Worm (Caenorhabditis elegans): Measurements from ENCODE around the gene bus-4.
"Not testable (repeated sequence)": the region's sequence is repeated elsewhere in the genome, so short reads cannot be mapped to it uniquely, and the experiment has no call there.

Gene bus-4

DNA sequence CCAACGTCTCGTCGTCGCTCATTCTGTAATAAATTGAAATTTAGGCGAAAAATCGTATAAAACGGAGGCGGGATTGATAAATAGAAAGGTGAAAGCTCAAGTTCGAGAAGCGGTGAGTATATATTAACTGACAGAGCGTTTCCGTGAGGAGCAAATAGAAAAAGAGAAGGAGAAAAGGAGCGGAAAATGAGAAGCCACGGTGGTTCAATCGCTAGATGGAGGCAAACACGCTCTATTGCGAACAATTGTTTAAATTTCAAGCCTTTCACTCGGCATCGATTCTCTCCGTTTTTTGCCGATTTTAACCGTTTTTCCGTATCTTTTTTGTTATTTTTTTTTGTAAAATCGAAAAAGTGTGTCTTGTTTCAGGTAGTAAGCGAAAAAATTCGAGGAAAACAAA, 27.7 kb downstream of the bus-4 start, which contains the start of gene miro-1:
Gene miro-1 (minus strand): TSS at position 23 of the 400 bp plus-strand sequence.
- TF ChIP-seq ham-2 (GFP tag; optimal IDR thresholded peaks at IDR 0.05); nhr-2 (tag; optimal IDR thresholded peaks at IDR 0.05); lin-13 (tag; optimal IDR thresholded peaks at IDR 0.05): not testable (repeated sequence)

ce11 chrIV:4720522-4720921, 32.5 kb downstream of the bus-4 start:
- peak; percentile 61 for TF ChIP-seq lsy-2 (tag; optimal IDR thresholded peaks at IDR 0.05)

ce11 chrIV:4723687-4724086, 35.6 kb downstream of the bus-4 start:
- TF ChIP-seq mab-5 (tag; optimal IDR thresholded peaks at IDR 0.05), result no peak
- TF ChIP-seq sem-2 (GFP tag; optimal IDR thresholded peaks at IDR 0.05), result no peak
- TF ChIP-seq elt-3 (tag; optimal IDR thresholded peaks at IDR 0.05), result no peak
- TF ChIP-seq nhr-28 (tag; optimal IDR thresholded peaks at IDR 0.05), result no peak
- no peak for TF ChIP-seq lin-13 (tag; optimal IDR thresholded peaks at IDR 0.05)
- no peak for TF ChIP-seq drap-1 (GFP tag; optimal IDR thresholded peaks at IDR 0.05)
- no peak for TF ChIP-seq ceh-83 (GFP tag; optimal IDR thresholded peaks at IDR 0.05)
- TF ChIP-seq unc-62 (GFP tag; optimal IDR thresholded peaks at IDR 0.05), result no peak
- TF ChIP-seq bed-3 (GFP tag; optimal IDR thresholded peaks at IDR 0.05), result no peak

DNA sequence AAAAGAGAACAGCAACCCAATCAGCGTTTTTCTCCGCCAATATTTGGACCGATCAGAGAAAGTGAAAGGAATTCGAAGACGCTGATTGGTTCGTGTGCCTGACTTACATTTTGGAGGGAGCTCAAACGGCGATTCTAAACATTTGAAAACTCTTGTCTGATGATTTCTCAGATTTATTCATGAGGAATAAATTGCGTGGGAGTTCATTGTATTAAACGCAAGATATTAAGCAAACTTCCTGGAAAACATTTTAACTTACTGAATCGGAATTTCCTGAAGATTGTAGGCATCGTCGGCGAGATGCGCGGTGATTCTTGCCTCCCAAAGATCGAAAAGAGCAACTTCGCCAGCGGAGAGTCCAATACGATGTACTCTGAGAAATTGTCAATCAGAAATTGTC, 36.5 kb downstream of the bus-4 start, which contains the start of gene K08F11.1:
Gene K08F11.1 (plus strand): TSS at position 301 of the 400 bp plus-strand sequence.
- TF ChIP-seq nhr-76 (tag; optimal IDR thresholded peaks at IDR 0.05) (no peak), snpc-4 (tag; optimal IDR thresholded peaks at IDR 0.05) (no peak), nhr-237 (tag; optimal IDR thresholded peaks at IDR 0.05) (no peak), nhr-2 (tag; optimal IDR thresholded peaks at IDR 0.05) (no peak), elt-1 (tag; optimal IDR thresholded peaks at IDR 0.05; ENCODE audit: borderline replicate concordance, insufficient read depth) (no peak), lsy-2 (tag; optimal IDR thresholded peaks at IDR 0.05) (no peak), lin-32 (GFP tag; optimal IDR thresholded peaks at IDR 0.05) (no peak), pha-4 (tag; optimal IDR thresholded peaks at IDR 0.05) (no peak), lin-13 (tag; optimal IDR thresholded peaks at IDR 0.05) (no peak), ztf-11 (tag; optimal IDR thresholded peaks at IDR 0.05) (no peak), bed-3 (GFP tag; optimal IDR thresholded peaks at IDR 0.05) (no peak), mep-1 (tag; optimal IDR thresholded peaks at IDR 0.05) (no peak), hlh-1 (tag; optimal IDR thresholded peaks at IDR 0.05) (no peak), nhr-28 (tag; optimal IDR thresholded peaks at IDR 0.05) (no peak), elt-3 (tag; optimal IDR thresholded peaks at IDR 0.05) (no peak), unc-62 (GFP tag; optimal IDR thresholded peaks at IDR 0.05) (no peak), cnd-1 (tag; optimal IDR thresholded peaks at IDR 0.05) (no peak), mab-5 (tag; optimal IDR thresholded peaks at IDR 0.05) (no peak), blmp-1 (tag; optimal IDR thresholded peaks at IDR 0.05) (no peak)

DNA sequence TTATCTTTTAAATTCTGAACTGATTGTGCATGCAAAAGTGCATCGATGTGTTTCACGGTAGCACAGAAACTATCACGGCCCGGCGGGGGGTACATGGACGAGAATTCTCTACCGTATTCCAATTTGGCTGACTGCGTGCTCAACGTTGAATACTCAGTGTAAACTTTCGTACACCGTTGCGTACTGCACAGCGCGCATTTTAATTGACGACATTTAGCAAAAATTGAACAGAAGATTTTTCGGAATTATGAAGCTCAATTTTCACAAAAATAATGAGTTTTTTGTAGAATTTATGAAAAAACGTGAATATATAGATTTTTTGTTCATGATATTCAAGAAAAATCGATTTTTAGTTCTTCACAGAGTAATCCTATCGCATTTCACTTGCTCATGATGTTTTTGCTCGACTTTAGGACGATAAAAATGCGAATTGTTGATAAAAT, 37.4 kb downstream of the bus-4 start:
- TF ChIP-seq ces-1 (GFP tag; optimal IDR thresholded peaks at IDR 0.05) (peak; percentile 48), lsy-2 (tag; optimal IDR thresholded peaks at IDR 0.05) (peak; percentile 94), cnd-1 (tag; optimal IDR thresholded peaks at IDR 0.05) (peak; percentile 12), M03D4.4 (tag; optimal IDR thresholded peaks at IDR 0.05) (peak; percentile 21), nhr-237 (tag; optimal IDR thresholded peaks at IDR 0.05) (peak; percentile 77), mep-1 (tag; optimal IDR thresholded peaks at IDR 0.05) (peak; percentile 2), sptf-1 (tag; optimal IDR thresholded peaks at IDR 0.05) (peak; percentile 44), unc-120 (tag; optimal IDR thresholded peaks at IDR 0.05; ENCODE audit: poor library complexity, severe bottlenecking) (peak; percentile 5)

DNA sequence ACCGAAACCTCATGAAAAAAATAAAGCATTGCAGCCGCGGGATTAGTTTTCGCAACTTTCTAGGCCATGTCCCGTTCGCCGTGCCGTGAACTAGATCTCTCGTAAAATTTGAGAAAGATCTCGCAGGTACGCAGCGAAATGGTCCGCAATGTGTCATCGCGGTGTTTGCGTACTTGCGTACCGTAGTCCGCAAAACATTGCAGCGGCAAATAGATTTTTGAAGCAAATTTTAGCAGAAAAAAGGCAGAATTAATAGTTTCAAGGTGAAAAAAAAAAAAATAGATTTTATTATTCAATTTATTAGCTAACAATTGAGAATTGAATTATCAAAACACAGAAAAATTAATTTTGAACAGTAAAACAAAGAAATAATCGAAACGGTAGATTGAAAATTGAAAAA, 39.9 kb downstream of the bus-4 start:
- peak; percentile 67 for TF ChIP-seq sptf-1 (tag; optimal IDR thresholded peaks at IDR 0.05)
- peak; percentile 53 for TF ChIP-seq drap-1 (GFP tag; optimal IDR thresholded peaks at IDR 0.05)
- TF ChIP-seq lsy-2 (tag; optimal IDR thresholded peaks at IDR 0.05), result peak; percentile 94
- peak; percentile 51 for TF ChIP-seq nhr-237 (tag; optimal IDR thresholded peaks at IDR 0.05)
- peak; percentile 16 for TF ChIP-seq ham-2 (GFP tag; optimal IDR thresholded peaks at IDR 0.05)
- TF ChIP-seq cnd-1 (tag; optimal IDR thresholded peaks at IDR 0.05), result peak; percentile 10
- peak; percentile 36 for TF ChIP-seq ces-1 (GFP tag; optimal IDR thresholded peaks at IDR 0.05)

- TF ChIP-seq ceh-83 (GFP tag; optimal IDR thresholded peaks at IDR 0.05), result no peak
- TF ChIP-seq unc-39 (tag; optimal IDR thresholded peaks at IDR 0.05), result no peak
- no peak for TF ChIP-seq ceh-43 (GFP tag; optimal IDR thresholded peaks at IDR 0.05)
- TF ChIP-seq pha-4 (tag; optimal IDR thresholded peaks at IDR 0.05), result no peak
These were observed 49.2 kb downstream of the bus-4 start, which contains the start of gene fbxb-78 for ce11 chrIV:4737258-4737657. TSS of gene fbxb-78 (plus strand) at chrIV:4737558.
